Fruit fly (Drosophila melanogaster) whole organism: ENCODE data around the gene Polr1E.

Source experiments
- CG8478 ChIP-seq: fragments of >200 bp; optimal IDR thresholded peaks from 2 replicates; lab custom pipeline; 2018; ENCODE audit warnings: inconsistent platforms
- Dll ChIP-seq: fragments of >200 bp; optimal IDR thresholded peaks from 2 replicates; lab custom pipeline; 2017
- EcR ChIP-seq, 2 experiments: fragments of >200 bp; optimal IDR thresholded peaks; 2 replicates each; lab custom pipeline; 2017; ENCODE audit warnings: missing biosample characterization in 2 of 2, missing genetic modification characterization in 2 of 2, missing genetic modification reagents in 2 of 2
- pan ChIP-seq: fragments of >200 bp; optimal IDR thresholded peaks from 2 replicates; lab custom pipeline; 2017
- psq ChIP-seq: fragments of >200 bp; optimal IDR thresholded peaks from 2 replicates; lab custom pipeline; 2017
- usp ChIP-seq: fragments of >200 bp; optimal IDR thresholded peaks from 2 replicates; lab custom pipeline; 2017; ENCODE audit warnings: missing biosample characterization, missing genetic modification characterization, mixed read lengths

The Polr1E gene

dm6 chr3R:18298298-18298899 lies 3.1 kb downstream of the Polr1E start:
- TF ChIP-seq Dll (lab: Kevin White, UChicago) = no peak
- no peak for TF ChIP-seq CG8478 (lab: Kevin White, UChicago)
- TF ChIP-seq pan (lab: Kevin White, UChicago) = no peak
- no peak for TF ChIP-seq EcR (GFP tag; optimal IDR thresholded peaks at IDR 0.05; lab: Kevin White, UChicago)
- no peak for TF ChIP-seq usp (GFP tag; lab: Kevin White, UChicago)
- TF ChIP-seq psq (lab: Kevin White, UChicago) = no peak

dm6 chr3R:18297444-18298297 lies 3.9 kb downstream of the Polr1E start:
- no peak for TF ChIP-seq pan (lab: Kevin White, UChicago)
- TF ChIP-seq Dll (lab: Kevin White, UChicago) = no peak
- TF ChIP-seq psq (lab: Kevin White, UChicago) = no peak
- TF ChIP-seq EcR (GFP tag; optimal IDR thresholded peaks at IDR 0.05; lab: Kevin White, UChicago) = no peak
- no peak for TF ChIP-seq CG8478 (lab: Kevin White, UChicago)
- no peak for TF ChIP-seq usp (GFP tag; lab: Kevin White, UChicago)

dm6 chr3R:18296737-18297136 lies 4.8 kb downstream of the Polr1E start:
- TF ChIP-seq Dll (lab: Kevin White, UChicago) (no peak), pan (lab: Kevin White, UChicago) (no peak), EcR (GFP tag; optimal IDR thresholded peaks at IDR 0.05; lab: Kevin White, UChicago) (no peak), CG8478 (lab: Kevin White, UChicago) (no peak), psq (lab: Kevin White, UChicago) (no peak)

- no peak for TF ChIP-seq psq (lab: Kevin White, UChicago)
These were observed 5.4 kb downstream of the Polr1E start for dm6 chr3R:18296084-18296483.

- TF ChIP-seq pan (lab: Kevin White, UChicago) (no peak), usp (GFP tag; lab: Kevin White, UChicago) (no peak), CG8478 (lab: Kevin White, UChicago) (no peak), psq (lab: Kevin White, UChicago) (no peak)
These were observed 6.1 kb downstream of the Polr1E start for dm6 chr3R:18295262-18295944.

dm6 chr3R:18294488-18294887 lies 7.0 kb downstream of the Polr1E start:
- TF ChIP-seq pan (lab: Kevin White, UChicago) = no peak
- no peak for TF ChIP-seq usp (GFP tag; lab: Kevin White, UChicago)
- no peak for TF ChIP-seq EcR (GFP tag; optimal IDR thresholded peaks at IDR 0.05; lab: Kevin White, UChicago)
- TF ChIP-seq Dll (lab: Kevin White, UChicago) = no peak
- TF ChIP-seq CG8478 (lab: Kevin White, UChicago) = no peak
- no peak for TF ChIP-seq psq (lab: Kevin White, UChicago)

- TF ChIP-seq pan (lab: Kevin White, UChicago) = no peak
- TF ChIP-seq psq (lab: Kevin White, UChicago) = no peak
- no peak for TF ChIP-seq Dll (lab: Kevin White, UChicago)
- TF ChIP-seq usp (GFP tag; lab: Kevin White, UChicago) = no peak
- TF ChIP-seq CG8478 (lab: Kevin White, UChicago) = no peak
- TF ChIP-seq EcR (GFP tag; optimal IDR thresholded peaks at IDR 0.05; lab: Kevin White, UChicago) = no peak
These were observed 9.2 kb downstream of the Polr1E start for dm6 chr3R:18292371-18292770.

- TF ChIP-seq EcR (GFP tag; optimal IDR thresholded peaks at IDR 0.05; lab: Kevin White, UChicago) = no peak
- no peak for TF ChIP-seq psq (lab: Kevin White, UChicago)
- no peak for TF ChIP-seq pan (lab: Kevin White, UChicago)
- no peak for TF ChIP-seq Dll (lab: Kevin White, UChicago)
- TF ChIP-seq CG8478 (lab: Kevin White, UChicago) = no peak
These were observed 9.7 kb downstream of the Polr1E start for dm6 chr3R:18291831-18292230.

dm6 chr3R:18288677-18289076 lies 12.9 kb downstream of the Polr1E start, which contains the start of gene CG7131:
Gene CG7131, minus strand, starts transcription at chr3R:18288777.
- no peak for TF ChIP-seq EcR (GFP tag; optimal IDR thresholded peaks at IDR 0.05; lab: Kevin White, UChicago)
- no peak for TF ChIP-seq CG8478 (lab: Kevin White, UChicago)
- no peak for TF ChIP-seq usp (GFP tag; lab: Kevin White, UChicago)
- no peak for TF ChIP-seq Dll (lab: Kevin White, UChicago)
- no peak for TF ChIP-seq psq (lab: Kevin White, UChicago)
- no peak for TF ChIP-seq pan (lab: Kevin White, UChicago)

dm6 chr3R:18283441-18283840 lies 18.1 kb downstream of the Polr1E start, which contains the start of the genes CG14312 and CG8064:
Gene CG14312, minus strand, starts transcription at chr3R:18283528.
Gene CG8064, plus strand, starts transcription at chr3R:18283660.
- no peak for TF ChIP-seq CG8478 (lab: Kevin White, UChicago)
- no peak for TF ChIP-seq EcR (GFP tag; optimal IDR thresholded peaks at IDR 0.05; lab: Kevin White, UChicago)
- no peak for TF ChIP-seq Dll (lab: Kevin White, UChicago)
- TF ChIP-seq psq (lab: Kevin White, UChicago) = no peak
- no peak for TF ChIP-seq pan (lab: Kevin White, UChicago)
- TF ChIP-seq usp (GFP tag; lab: Kevin White, UChicago) = no peak
